Worm (Caenorhabditis elegans) whole organism, L1 larva: Measurements from ENCODE around the gene mrpl-44.
A peak's percentile ranks its signal among the peaks of the same experiment; 100 is the strongest.

Source experiments
- C34B4.2 ChIP-seq: sonication (generic microtip); optimal IDR thresholded peaks from 2 replicates; lab custom pipeline; 2017; ENCODE audit warnings: mild to moderate bottlenecking, missing genetic modification characterization, missing compliant biosample characterization
- F16B12.6 ChIP-seq: fragments of 150-350 bp; optimal IDR thresholded peaks from 2 replicates; lab custom pipeline; 2014; ENCODE audit warnings: missing biosample characterization, missing genetic modification characterization
- Y116A8C.19 ChIP-seq: sonication (generic microtip); optimal IDR thresholded peaks from 2 replicates; lab custom pipeline; 2016; ENCODE audit warnings: missing compliant biosample characterization, missing genetic modification characterization, borderline replicate concordance
- blmp-1 ChIP-seq: fragments of 150-350 bp; optimal IDR thresholded peaks from 2 replicates; lab custom pipeline; 2014; ENCODE audit warnings: missing biosample characterization, missing genetic modification characterization
- ceh-63 ChIP-seq: fragments of 200-800 bp; sonication (Bioruptor generic); optimal IDR thresholded peaks from 2 replicates; lab custom pipeline; 2018; ENCODE audit warnings: mild to moderate bottlenecking, missing genetic modification characterization, missing compliant biosample characterization
- ceh-8 ChIP-seq: fragments of 200-800 bp; sonication (Bioruptor generic); optimal IDR thresholded peaks from 2 replicates; lab custom pipeline; 2018; ENCODE audit warnings: mild to moderate bottlenecking, missing genetic modification characterization, moderate library complexity, missing compliant biosample characterization
- ceh-88 ChIP-seq: fragments of 200-800 bp; sonication (Bioruptor generic); IDR thresholded peaks from 2 replicates; pipeline ENCODE4 v1.3.6; 2022; ENCODE audit warnings: missing genetic modification characterization, missing compliant biosample characterization
- ceh-90 ChIP-seq: sonication (generic microtip); optimal IDR thresholded peaks from 2 replicates; lab custom pipeline; 2016; ENCODE audit warnings: missing genetic modification characterization, missing compliant biosample characterization
- dpl-1 ChIP-seq, 3 experiments: fragments of 150-350 bp in 2 of 3; sonication (generic microtip) in 1 of 3; optimal IDR thresholded peaks; 2 replicates each; lab custom pipeline; 2014 to 2017; ENCODE audit warnings: missing biosample characterization in 3 of 3, missing genetic modification characterization in 3 of 3, missing genetic modification reagents in 3 of 3
- efl-1 ChIP-seq, 4 experiments: fragments of 150-350 bp; optimal IDR thresholded peaks in 3 of 4; peaks in 1 of 4; 1 replicate in 1 of 4; 2 replicates in 3 of 4; lab custom pipeline; 2014; ENCODE audit warnings: missing biosample characterization in 2 of 4, missing genetic modification characterization in 2 of 4, missing genetic modification reagents in 2 of 4
- efl-3 ChIP-seq: fragments of 200-800 bp; sonication (Bioruptor generic); optimal IDR thresholded peaks from 2 replicates; lab custom pipeline; 2018; ENCODE audit warnings: mild to moderate bottlenecking, missing genetic modification characterization, missing compliant biosample characterization
- egl-13 ChIP-seq: sonication (generic microtip); optimal IDR thresholded peaks from 2 replicates; lab custom pipeline; 2016; ENCODE audit warnings: missing genotype, missing genetic modification reagents, missing genetic modification characterization, missing compliant biosample characterization
- ets-5 ChIP-seq: fragments of 200-800 bp; sonication (Bioruptor generic); IDR thresholded peaks from 2 replicates; pipeline ENCODE4 v1.3.6; 2022; ENCODE audit warnings: missing genetic modification characterization, missing compliant biosample characterization
- grh-1 ChIP-seq: fragments of 200-800 bp; sonication (Bioruptor generic); IDR thresholded peaks from 2 replicates; pipeline ENCODE4 v1.3.6; 2022; ENCODE audit warnings: missing genetic modification reagents, missing genetic modification characterization, missing compliant biosample characterization
- hpl-2 ChIP-seq: fragments of 150-350 bp; optimal IDR thresholded peaks from 2 replicates; lab custom pipeline; 2014; ENCODE audit warnings: missing biosample characterization, missing genetic modification reagents, missing genetic modification characterization
- lin-14 ChIP-seq: fragments of 200-800 bp; sonication (Bioruptor generic); optimal IDR thresholded peaks from 2 replicates; lab custom pipeline; 2018; ENCODE audit warnings: mild to moderate bottlenecking, missing genetic modification characterization, moderate library complexity, missing compliant biosample characterization
- lin-35 ChIP-seq, 2 experiments: fragments of 150-350 bp; optimal IDR thresholded peaks; 2 replicates each; lab custom pipeline; 2014; ENCODE audit warnings: missing biosample characterization in 2 of 2, missing genetic modification characterization in 2 of 2, missing genetic modification reagents in 2 of 2
- lir-3 ChIP-seq: sonication (generic microtip); optimal IDR thresholded peaks from 2 replicates; lab custom pipeline; 2016; ENCODE audit warnings: mild to moderate bottlenecking, missing genetic modification characterization, moderate library complexity, missing compliant biosample characterization; ENCODE audit not compliant: poor library complexity
- lsy-2 ChIP-seq, 2 experiments: fragments of 150-350 bp; optimal IDR thresholded peaks; 2 replicates each; lab custom pipeline; 2014; ENCODE audit warnings: missing biosample characterization in 2 of 2, missing genetic modification characterization in 2 of 2
- mep-1 ChIP-seq: fragments of 150-350 bp; optimal IDR thresholded peaks from 2 replicates; lab custom pipeline; 2014; ENCODE audit warnings: missing biosample characterization, missing genetic modification characterization
- nhr-11 ChIP-seq: fragments of 150-350 bp; optimal IDR thresholded peaks from 2 replicates; lab custom pipeline; 2014; ENCODE audit warnings: missing biosample characterization, missing genetic modification characterization
- nhr-12 ChIP-seq: sonication (generic microtip); optimal IDR thresholded peaks from 2 replicates; lab custom pipeline; 2017; ENCODE audit warnings: missing biosample characterization, missing genetic modification characterization
- nhr-19 ChIP-seq: fragments of 200-800 bp; sonication (Bioruptor generic); conservative IDR thresholded peaks from 2 replicates; pipeline ENCODE4 v1.3.6; 2022; ENCODE audit warnings: missing genetic modification characterization, missing compliant biosample characterization
- nhr-20 ChIP-seq: sonication (generic microtip); optimal IDR thresholded peaks from 2 replicates; lab custom pipeline; 2016; ENCODE audit warnings: mild to moderate bottlenecking, missing genetic modification characterization, missing compliant biosample characterization
- nhr-71 ChIP-seq: sonication (generic microtip); optimal IDR thresholded peaks from 2 replicates; lab custom pipeline; 2016; ENCODE audit warnings: mild to moderate bottlenecking, missing genetic modification characterization, moderate library complexity, missing compliant biosample characterization
- nhr-76 ChIP-seq: sonication (generic microtip); optimal IDR thresholded peaks from 2 replicates; lab custom pipeline; 2017; ENCODE audit warnings: missing biosample characterization, missing genetic modification characterization
- nhr-84 ChIP-seq: sonication (generic microtip); optimal IDR thresholded peaks from 2 replicates; lab custom pipeline; 2017; ENCODE audit warnings: missing biosample characterization, missing genetic modification characterization
- nhr-90 ChIP-seq: sonication (generic microtip); optimal IDR thresholded peaks from 2 replicates; lab custom pipeline; 2016; ENCODE audit warnings: mild to moderate bottlenecking, missing genetic modification characterization, missing compliant biosample characterization; ENCODE audit not compliant: poor library complexity
- pag-3 ChIP-seq: sonication (generic microtip); optimal IDR thresholded peaks from 2 replicates; lab custom pipeline; 2017; ENCODE audit warnings: missing genetic modification characterization, mild to moderate bottlenecking, missing compliant biosample characterization, antibody characterized with exemption, borderline replicate concordance; ENCODE audit not compliant: insufficient read depth
- pqm-1 ChIP-seq: sonication (generic microtip); optimal IDR thresholded peaks from 3 replicates; lab custom pipeline; 2017; ENCODE audit warnings: missing biosample characterization, missing genetic modification characterization
- snpc-4 ChIP-seq: fragments of 150-350 bp; optimal IDR thresholded peaks from 2 replicates; lab custom pipeline; 2014; ENCODE audit warnings: missing biosample characterization, missing genetic modification characterization
- snu-23 ChIP-seq: sonication (generic microtip); optimal IDR thresholded peaks from 2 replicates; lab custom pipeline; 2016; ENCODE audit warnings: missing genetic modification characterization, missing compliant biosample characterization
- tlp-1 ChIP-seq: fragments of 150-350 bp; optimal IDR thresholded peaks from 2 replicates; lab custom pipeline; 2014; ENCODE audit warnings: missing biosample characterization, missing genetic modification characterization
- unc-130 ChIP-seq: fragments of 150-350 bp; optimal IDR thresholded peaks from 2 replicates; lab custom pipeline; 2017; ENCODE audit warnings: missing biosample characterization, missing genetic modification characterization, inconsistent platforms
- unc-62 ChIP-seq: fragments of 150-350 bp; optimal IDR thresholded peaks from 2 replicates; lab custom pipeline; 2014; ENCODE audit warnings: missing biosample characterization, missing genetic modification reagents, missing genetic modification characterization
- unc-86 ChIP-seq: sonication (generic microtip); optimal IDR thresholded peaks from 2 replicates; lab custom pipeline; 2016; ENCODE audit warnings: missing genetic modification characterization, missing compliant biosample characterization
- xbp-1 ChIP-seq: sonication (generic microtip); optimal IDR thresholded peaks from 2 replicates; lab custom pipeline; 2016; ENCODE audit warnings: missing genetic modification characterization, missing compliant biosample characterization
- zip-4 ChIP-seq: fragments of 200-800 bp; sonication (Bioruptor generic); optimal IDR thresholded peaks from 2 replicates; lab custom pipeline; 2018; ENCODE audit warnings: mild to moderate bottlenecking, missing genetic modification characterization, moderate library complexity, missing compliant biosample characterization
- ztf-11 ChIP-seq, 2 experiments: sonication (generic microtip); optimal IDR thresholded peaks; 2 replicates each; lab custom pipeline; 2016 to 2017; ENCODE audit warnings: missing genetic modification characterization in 2 of 2, missing biosample characterization in 1 of 2, missing compliant biosample characterization in 1 of 2
- ztf-4 ChIP-seq: fragments of 150-350 bp; optimal IDR thresholded peaks from 2 replicates; lab custom pipeline; 2014; ENCODE audit warnings: missing biosample characterization, missing genetic modification characterization

mrpl-44 gene

DNA sequence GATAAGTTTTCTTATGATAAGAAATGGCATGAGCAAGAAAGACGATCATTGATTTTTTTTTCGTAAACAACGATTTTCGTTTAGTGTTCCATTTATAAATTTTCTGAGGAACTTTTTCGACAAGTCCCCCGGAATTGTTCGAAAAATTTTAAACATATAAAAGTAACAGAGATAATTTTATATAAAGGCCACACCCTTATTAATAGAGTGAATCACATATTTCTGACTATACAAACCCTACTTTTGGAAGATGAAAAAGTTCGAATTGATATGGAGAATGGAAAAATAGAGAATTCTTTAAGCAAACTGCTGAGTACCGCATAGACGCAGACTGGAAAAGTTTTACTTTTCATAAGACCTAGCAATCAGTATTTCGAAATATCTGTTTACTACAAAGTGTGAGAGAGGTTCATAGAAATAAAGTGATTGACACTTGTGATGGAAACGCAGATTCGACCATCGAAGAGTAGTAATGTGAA lies 38.0 kb downstream of the mrpl-44 start (continued):
- TF ChIP-seq ceh-90 (tag; lab: Kevin White, UChicago) (no peak), mep-1 (peak; percentile 98), lsy-2 (tag; optimal IDR thresholded peaks at IDR 0.05; lab: Kevin White, UChicago) (peak; percentile 79 to 87), blmp-1 (tag; lab: Kevin White, UChicago) (peak; percentile 66), nhr-12 (tag; lab: Kevin White, UChicago) (no peak), nhr-11 (no peak), nhr-71 (tag; lab: Kevin White, UChicago) (peak; percentile 93), ceh-63 (GFP tag; lab: Kevin White, UChicago) (no peak), snpc-4 (tag; lab: Kevin White, UChicago) (peak; percentile 47), dpl-1 (GFP tag; optimal IDR thresholded peaks at IDR 0.05; lab: Kevin White, UChicago) (peak; percentile 46 to 56 (median 54)), ztf-4 (peak; percentile 91), zip-4 (GFP tag; lab: Kevin White, UChicago) (peak; percentile 43), nhr-90 (tag; lab: Kevin White, UChicago) (peak; percentile 70), lin-35 (GFP tag; optimal IDR thresholded peaks at IDR 0.05; lab: Kevin White, UChicago) (peak; percentile 50 to 87), nhr-19 (peak; percentile 83), ceh-8 (GFP tag; lab: Kevin White, UChicago) (no peak), hpl-2 (GFP tag; lab: Kevin White, UChicago) (peak; percentile 35), C34B4.2 (tag; lab: Kevin White, UChicago) (no peak), ceh-88 (GFP tag; lab: Robert Waterston, UW) (peak; percentile 78; the same call in 1 of the 2 replicates), efl-1 (optimal IDR thresholded peaks at IDR 0.05; lab: Kevin White, UChicago) (peak; percentile 46 to 66), efl-1 (GFP tag; optimal IDR thresholded peaks at IDR 0.05 in 1 of 2; lab: Kevin White, UChicago) (peak; percentile 53 to 95), nhr-84 (no peak), tlp-1 (tag; lab: Kevin White, UChicago) (no peak), xbp-1 (tag; lab: Kevin White, UChicago) (peak; percentile 64), grh-1 (GFP tag; lab: Robert Waterston, UW) (peak; percentile 68), nhr-20 (tag; lab: Kevin White, UChicago) (peak; percentile 84), ztf-11 (tag; optimal IDR thresholded peaks at IDR 0.05; lab: Kevin White, UChicago) (no peak), unc-62 (GFP tag; lab: Kevin White, UChicago) (no peak), unc-86 (peak; percentile 4), pqm-1 (tag; lab: Kevin White, UChicago) (no peak), pag-3 (peak; percentile 36), nhr-76 (tag; lab: Kevin White, UChicago) (no peak)
- TF ChIP-seq, all 84 proteins: peak for 49

DNA sequence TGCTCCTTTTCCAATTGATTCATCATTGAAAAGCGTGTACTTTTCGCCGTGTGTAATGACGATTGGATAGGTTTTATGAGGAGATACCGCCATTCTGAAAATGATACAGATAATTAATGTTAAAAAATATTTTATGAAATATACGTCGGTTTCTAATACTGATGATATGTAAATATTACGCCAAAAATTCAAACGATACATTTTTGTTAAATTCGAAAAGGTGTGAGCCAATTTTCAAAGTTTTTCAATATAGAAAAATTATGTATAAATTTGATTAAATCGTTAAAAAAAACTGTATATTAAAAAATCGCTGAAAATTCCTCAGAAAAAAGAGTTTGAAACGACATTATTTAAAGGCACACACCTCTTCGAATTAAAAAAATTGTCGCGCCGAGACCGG lies 38.6 kb downstream of the mrpl-44 start, which contains the start of gene ikke-1:
TSS of gene ikke-1 (minus strand) at position 101 of the 400 bp plus-strand sequence.
- no peak for TF ChIP-seq hpl-2 (GFP tag; lab: Kevin White, UChicago)
- no peak for TF ChIP-seq efl-3 (GFP tag; lab: Kevin White, UChicago)
- TF ChIP-seq F16B12.6 = no peak
- no peak for TF ChIP-seq snu-23 (GFP tag; lab: Kevin White, UChicago)
- no peak for TF ChIP-seq ets-5 (GFP tag; lab: Robert Waterston, UW)
- no peak for TF ChIP-seq lin-14 (GFP tag; lab: Kevin White, UChicago)
- no peak for TF ChIP-seq unc-62 (GFP tag; lab: Kevin White, UChicago)
- no peak for TF ChIP-seq egl-13 (tag; lab: Kevin White, UChicago)
- TF ChIP-seq dpl-1 (GFP tag; optimal IDR thresholded peaks at IDR 0.05; lab: Kevin White, UChicago) = no peak
- no peak for TF ChIP-seq pqm-1 (tag; lab: Kevin White, UChicago)
- no peak for TF ChIP-seq ceh-8 (GFP tag; lab: Kevin White, UChicago)
- no peak for TF ChIP-seq ceh-88 (GFP tag; lab: Robert Waterston, UW)
- TF ChIP-seq unc-130 (tag; lab: Kevin White, UChicago) = no peak
- TF ChIP-seq Y116A8C.19 (tag; lab: Kevin White, UChicago) = no peak
- no peak for TF ChIP-seq lir-3 (tag; lab: Kevin White, UChicago)
- no peak for TF ChIP-seq unc-86
- no peak for TF ChIP-seq nhr-20 (tag; lab: Kevin White, UChicago)
- TF ChIP-seq ceh-63 (GFP tag; lab: Kevin White, UChicago) = no peak
